Worm (Caenorhabditis elegans) whole organism, mixed stage, embryonic: Measurements from ENCODE around the gene clk-1.
A peak's percentile ranks its signal among the peaks of the same experiment; 100 is the strongest.

Experiments used
- M03D4.4 ChIP-seq: sonication (generic microtip); optimal IDR thresholded peaks from 2 replicates; lab custom pipeline; 2017; ENCODE audit warnings: mild to moderate bottlenecking, missing genetic modification characterization, missing compliant biosample characterization
- bed-3 ChIP-seq: fragments of 200-800 bp; sonication (Bioruptor generic); optimal IDR thresholded peaks from 3 replicates; lab custom pipeline; 2018; ENCODE audit warnings: mild to moderate bottlenecking, missing genetic modification characterization, moderate library complexity, missing compliant biosample characterization
- blmp-1 ChIP-seq: fragments of 150-350 bp; optimal IDR thresholded peaks from 2 replicates; lab custom pipeline; 2014; ENCODE audit warnings: missing biosample characterization, missing genetic modification characterization
- ceh-39 ChIP-seq: fragments of 150-350 bp; optimal IDR thresholded peaks from 2 replicates; lab custom pipeline; 2014; ENCODE audit warnings: missing biosample characterization, missing genetic modification characterization
- ceh-43 ChIP-seq: fragments of 200-800 bp; sonication (Bioruptor generic); optimal IDR thresholded peaks from 2 replicates; lab custom pipeline; 2018; ENCODE audit warnings: mild to moderate bottlenecking, missing genetic modification characterization, moderate library complexity, missing compliant biosample characterization
- ceh-83 ChIP-seq: fragments of 200-800 bp; sonication (Bioruptor generic); optimal IDR thresholded peaks from 2 replicates; lab custom pipeline; 2018; ENCODE audit warnings: mild to moderate bottlenecking, missing genetic modification characterization, missing compliant biosample characterization
- ces-1 ChIP-seq: fragments of 150-350 bp; optimal IDR thresholded peaks from 2 replicates; lab custom pipeline; 2014; ENCODE audit warnings: missing biosample characterization, missing genetic modification reagents, missing genetic modification characterization
- cnd-1 ChIP-seq: fragments of 200-800 bp; sonication (Bioruptor generic); optimal IDR thresholded peaks from 2 replicates; lab custom pipeline; 2018; ENCODE audit warnings: mild to moderate bottlenecking, missing genetic modification characterization, missing compliant biosample characterization
- drap-1 ChIP-seq: fragments of 200-800 bp; sonication (Bioruptor generic); optimal IDR thresholded peaks from 3 replicates; lab custom pipeline; 2018; ENCODE audit warnings: mild to moderate bottlenecking, missing genetic modification characterization, missing compliant biosample characterization
- elt-1 ChIP-seq: sonication (generic microtip); optimal IDR thresholded peaks from 2 replicates; lab custom pipeline; 2017; ENCODE audit warnings: missing genetic modification characterization, mild to moderate bottlenecking, missing compliant biosample characterization, antibody characterized with exemption, moderate library complexity, borderline replicate concordance; ENCODE audit not compliant: insufficient read depth
- elt-3 ChIP-seq: fragments of 150-350 bp; optimal IDR thresholded peaks from 2 replicates; lab custom pipeline; 2014; ENCODE audit warnings: missing biosample characterization, missing genetic modification characterization
- flh-1 ChIP-seq: fragments of 200-800 bp; sonication (Bioruptor generic); optimal IDR thresholded peaks from 2 replicates; lab custom pipeline; 2018; ENCODE audit warnings: mild to moderate bottlenecking, missing genetic modification characterization, moderate library complexity, missing compliant biosample characterization
- ham-2 ChIP-seq: fragments of 200-800 bp; sonication (Bioruptor generic); optimal IDR thresholded peaks from 2 replicates; lab custom pipeline; 2018; ENCODE audit warnings: mild to moderate bottlenecking, missing genetic modification characterization, missing compliant biosample characterization
- hlh-1 ChIP-seq: fragments of 150-350 bp; optimal IDR thresholded peaks from 2 replicates; lab custom pipeline; 2014; ENCODE audit warnings: missing biosample characterization, missing genetic modification reagents, missing genetic modification characterization
- lin-13 ChIP-seq: fragments of 150-350 bp; optimal IDR thresholded peaks from 2 replicates; lab custom pipeline; 2014; ENCODE audit warnings: missing biosample characterization, missing genetic modification characterization
- lin-32 ChIP-seq: fragments of 200-800 bp; sonication (Bioruptor generic); optimal IDR thresholded peaks from 2 replicates; lab custom pipeline; 2018; ENCODE audit warnings: mild to moderate bottlenecking, missing genetic modification characterization, missing compliant biosample characterization
- lsy-2 ChIP-seq: fragments of 150-350 bp; optimal IDR thresholded peaks from 2 replicates; lab custom pipeline; 2014; ENCODE audit warnings: missing biosample characterization, missing genetic modification characterization
- mab-5 ChIP-seq: fragments of 150-350 bp; optimal IDR thresholded peaks from 2 replicates; lab custom pipeline; 2014; ENCODE audit warnings: missing biosample characterization, missing genetic modification characterization
- mep-1 ChIP-seq: fragments of 150-350 bp; optimal IDR thresholded peaks from 2 replicates; lab custom pipeline; 2017; ENCODE audit warnings: missing biosample characterization, missing genetic modification reagents, missing genetic modification characterization, inconsistent platforms
- mls-2 ChIP-seq: sonication (generic microtip); optimal IDR thresholded peaks from 2 replicates; lab custom pipeline; 2016; ENCODE audit warnings: mild to moderate bottlenecking, missing genetic modification characterization, moderate library complexity, missing compliant biosample characterization
- nhr-12 ChIP-seq: fragments of 150-350 bp; optimal IDR thresholded peaks from 2 replicates; lab custom pipeline; 2014; ENCODE audit warnings: missing biosample characterization, missing genetic modification characterization
- nhr-2 ChIP-seq: fragments of 150-350 bp; optimal IDR thresholded peaks from 2 replicates; lab custom pipeline; 2014; ENCODE audit warnings: missing biosample characterization, missing genetic modification characterization
- nhr-237 ChIP-seq: fragments of 150-350 bp; optimal IDR thresholded peaks from 2 replicates; lab custom pipeline; 2014; ENCODE audit warnings: missing biosample characterization, missing genetic modification characterization
- nhr-28 ChIP-seq: fragments of 150-350 bp; optimal IDR thresholded peaks from 2 replicates; lab custom pipeline; 2014; ENCODE audit warnings: missing biosample characterization, missing genetic modification characterization
- nhr-76 ChIP-seq: sonication (generic microtip); optimal IDR thresholded peaks from 2 replicates; lab custom pipeline; 2017; ENCODE audit warnings: missing biosample characterization, missing genetic modification characterization
- pha-4 ChIP-seq: fragments of 150-350 bp; optimal IDR thresholded peaks from 2 replicates; lab custom pipeline; 2018; ENCODE audit warnings: missing biosample characterization, missing genetic modification reagents, missing genetic modification characterization
- sem-2 ChIP-seq: fragments of 200-800 bp; sonication (Bioruptor generic); optimal IDR thresholded peaks from 2 replicates; lab custom pipeline; 2018; ENCODE audit warnings: mild to moderate bottlenecking, missing genetic modification characterization, missing compliant biosample characterization
- snpc-4 ChIP-seq: fragments of 150-350 bp; optimal IDR thresholded peaks from 2 replicates; lab custom pipeline; 2014; ENCODE audit warnings: missing biosample characterization, missing genetic modification characterization
- sptf-1 ChIP-seq: sonication (generic microtip); optimal IDR thresholded peaks from 2 replicates; lab custom pipeline; 2017; ENCODE audit warnings: mild to moderate bottlenecking, missing genetic modification characterization, moderate library complexity, missing compliant biosample characterization
- tbx-8 ChIP-seq: fragments of 200-800 bp; sonication (Bioruptor generic); optimal IDR thresholded peaks from 2 replicates; lab custom pipeline; 2018; ENCODE audit warnings: mild to moderate bottlenecking, missing genetic modification characterization, moderate library complexity, missing compliant biosample characterization
- unc-120 ChIP-seq: sonication (generic microtip); optimal IDR thresholded peaks from 2 replicates; lab custom pipeline; 2017; ENCODE audit warnings: missing genetic modification characterization, missing compliant biosample characterization; ENCODE audit not compliant: poor library complexity, severe bottlenecking
- unc-39 ChIP-seq: fragments of 150-350 bp; optimal IDR thresholded peaks from 2 replicates; lab custom pipeline; 2014; ENCODE audit warnings: missing biosample characterization, missing genetic modification characterization
- unc-62 ChIP-seq: fragments of 150-350 bp; optimal IDR thresholded peaks from 2 replicates; lab custom pipeline; 2014; ENCODE audit warnings: missing biosample characterization, missing genetic modification reagents, missing genetic modification characterization
- zip-8 ChIP-seq: fragments of 150-350 bp; optimal IDR thresholded peaks from 2 replicates; lab custom pipeline; 2014; ENCODE audit warnings: missing biosample characterization, missing genetic modification characterization
- ztf-11 ChIP-seq: fragments of 150-350 bp; optimal IDR thresholded peaks from 2 replicates; lab custom pipeline; 2014; ENCODE audit warnings: missing biosample characterization, missing genetic modification characterization

The clk-1 gene

DNA sequence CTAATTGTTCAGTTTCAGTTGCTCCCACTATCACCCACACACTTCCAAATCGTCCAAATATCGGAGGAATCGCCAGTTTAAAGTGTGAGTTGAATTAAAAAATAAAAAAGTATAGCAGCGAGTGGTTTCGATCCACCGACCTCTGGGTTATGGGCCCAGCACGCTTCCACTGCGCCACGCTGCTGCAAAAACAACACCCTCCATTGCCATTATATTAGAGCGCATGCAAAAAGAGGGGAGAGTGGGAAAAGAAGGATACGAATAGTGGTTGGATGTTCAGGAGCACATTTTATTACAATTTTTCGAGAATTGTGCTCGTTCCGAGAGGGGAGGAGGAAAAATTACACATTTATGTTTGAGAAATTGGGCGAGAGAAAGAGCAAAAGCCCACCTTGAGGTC lies 17.2 kb downstream of the clk-1 start (continued):
- TF ChIP-seq nhr-237 (tag; lab: Kevin White, UChicago) (peak; percentile 4), mab-5 (tag; lab: Kevin White, UChicago) (no peak), M03D4.4 (tag; lab: Kevin White, UChicago) (peak; percentile 93), tbx-8 (GFP tag; lab: Kevin White, UChicago) (peak; percentile 80), nhr-76 (tag; lab: Kevin White, UChicago) (peak; percentile 51), snpc-4 (no peak), lsy-2 (tag; lab: Kevin White, UChicago) (peak; percentile 10), sptf-1 (tag; lab: Kevin White, UChicago) (peak; percentile 95)

- TF ChIP-seq ceh-39 (tag; lab: Kevin White, UChicago) (no peak), nhr-2 (no peak), mep-1 (tag; lab: Kevin White, UChicago) (no peak), lin-32 (GFP tag; lab: Kevin White, UChicago) (no peak), ceh-83 (GFP tag; lab: Kevin White, UChicago) (no peak), M03D4.4 (tag; lab: Kevin White, UChicago) (no peak), unc-62 (no peak), ham-2 (no peak), pha-4 (tag; lab: Kevin White, UChicago) (no peak), mab-5 (tag; lab: Kevin White, UChicago) (no peak), lsy-2 (tag; lab: Kevin White, UChicago) (no peak), cnd-1 (tag; lab: Kevin White, UChicago) (no peak), sem-2 (GFP tag; lab: Kevin White, UChicago) (no peak), flh-1 (no peak), nhr-237 (tag; lab: Kevin White, UChicago) (no peak), hlh-1 (no peak), zip-8 (tag; lab: Kevin White, UChicago) (no peak), snpc-4 (no peak)
Measured at ce11 chrIII:5301786-5302268, 24.1 kb downstream of the clk-1 start, which contains the start of the genes T15B12.2 and F52C9.5. TSS of gene T15B12.2 (minus strand) at chrIII:5301886. TSS of gene F52C9.5 (plus strand) at chrIII:5302218.

ce11 chrIII:5304044-5304443 lies 26.4 kb downstream of the clk-1 start:
- no peak for TF ChIP-seq mab-5 (tag; lab: Kevin White, UChicago)
- no peak for TF ChIP-seq lin-32 (GFP tag; lab: Kevin White, UChicago)
- TF ChIP-seq nhr-237 (tag; lab: Kevin White, UChicago): no peak
- no peak for TF ChIP-seq unc-120
- TF ChIP-seq ces-1: no peak
- no peak for TF ChIP-seq nhr-12 (tag; lab: Kevin White, UChicago)
- TF ChIP-seq mls-2: no peak
- no peak for TF ChIP-seq nhr-28
- no peak for TF ChIP-seq ham-2
- TF ChIP-seq snpc-4: no peak
- no peak for TF ChIP-seq tbx-8 (GFP tag; lab: Kevin White, UChicago)
- no peak for TF ChIP-seq hlh-1
- TF ChIP-seq ceh-43 (GFP tag; lab: Kevin White, UChicago): no peak
- no peak for TF ChIP-seq ceh-39 (tag; lab: Kevin White, UChicago)
- TF ChIP-seq, all 35 proteins: peak for 0

DNA sequence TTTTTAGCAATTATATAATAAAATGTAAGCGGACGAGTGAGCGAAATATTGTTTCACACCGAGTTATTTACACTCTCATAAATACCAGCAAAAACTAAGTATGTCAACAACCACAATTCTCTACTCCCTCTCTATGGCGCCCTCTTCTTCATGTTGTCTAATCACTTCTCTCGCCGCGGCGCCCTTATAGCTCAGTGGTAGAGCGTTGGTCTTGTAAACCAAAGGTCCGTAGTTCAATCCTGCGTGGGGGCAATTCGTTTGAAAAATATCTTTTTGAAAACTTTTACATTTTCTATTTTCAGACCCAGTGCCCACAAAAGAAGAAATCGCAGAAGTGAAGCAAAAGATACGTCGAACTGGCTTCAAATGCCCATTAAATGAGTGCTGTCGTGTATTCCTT lies 28.0 kb downstream of the clk-1 start:
- TF ChIP-seq unc-62 (no peak), ceh-43 (GFP tag; lab: Kevin White, UChicago) (peak; percentile 38), elt-3 (tag; lab: Kevin White, UChicago) (no peak), nhr-237 (tag; lab: Kevin White, UChicago) (no peak), mls-2 (peak; percentile 78), elt-1 (tag; lab: Kevin White, UChicago) (no peak), nhr-28 (no peak), drap-1 (GFP tag; lab: Kevin White, UChicago) (peak; percentile 73), sem-2 (GFP tag; lab: Kevin White, UChicago) (no peak), mab-5 (tag; lab: Kevin White, UChicago) (no peak), lin-32 (GFP tag; lab: Kevin White, UChicago) (peak; percentile 63), cnd-1 (tag; lab: Kevin White, UChicago) (peak; percentile 15), mep-1 (tag; lab: Kevin White, UChicago) (no peak), blmp-1 (tag; lab: Kevin White, UChicago) (no peak), unc-39 (no peak), hlh-1 (peak; percentile 21), ztf-11 (no peak), tbx-8 (GFP tag; lab: Kevin White, UChicago) (no peak), pha-4 (tag; lab: Kevin White, UChicago) (no peak), sptf-1 (tag; lab: Kevin White, UChicago) (peak; percentile 75), ham-2 (peak; percentile 51), nhr-12 (tag; lab: Kevin White, UChicago) (no peak), ces-1 (no peak), snpc-4 (no peak), ceh-39 (tag; lab: Kevin White, UChicago) (no peak), nhr-2 (no peak), unc-120 (peak; percentile 59), flh-1 (no peak), zip-8 (tag; lab: Kevin White, UChicago) (no peak), ceh-83 (GFP tag; lab: Kevin White, UChicago) (no peak), bed-3 (GFP tag; lab: Kevin White, UChicago) (peak; percentile 69), lin-13 (tag; lab: Kevin White, UChicago) (no peak), lsy-2 (tag; lab: Kevin White, UChicago) (no peak), M03D4.4 (tag; lab: Kevin White, UChicago) (peak; percentile 39), nhr-76 (tag; lab: Kevin White, UChicago) (no peak)
